Worm (Caenorhabditis elegans): ENCODE data around the gene mboa-4.

DNA sequence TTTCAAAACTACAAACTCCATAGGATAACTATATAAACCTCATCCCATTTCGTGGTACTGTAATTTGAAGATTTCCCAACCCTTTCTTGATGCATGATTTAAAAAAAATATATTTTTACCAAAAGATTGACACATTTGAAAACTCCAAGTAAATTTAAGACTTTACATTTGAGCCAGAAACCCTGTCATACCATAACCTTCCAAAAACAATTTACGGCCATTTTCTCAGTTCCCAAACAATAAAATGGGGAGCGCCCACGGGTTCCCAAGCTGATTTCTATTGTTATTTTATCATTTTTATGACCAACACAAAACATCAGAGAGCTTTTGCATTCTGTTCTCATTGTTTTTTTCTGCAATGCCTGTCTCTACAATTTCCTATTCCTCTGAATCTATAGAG is 47.1 kb downstream of the mboa-4 start, which contains the start of gene clc-9:
- TF ChIP-seq unc-86 (tag; optimal IDR thresholded peaks at IDR 0.05) (no peak), pros-1 (tag; optimal IDR thresholded peaks at IDR 0.05) (no peak), lin-11 (tag; optimal IDR thresholded peaks at IDR 0.05) (no peak), lim-6 (tag; optimal IDR thresholded peaks at IDR 0.05) (no peak), nhr-11 (tag; optimal IDR thresholded peaks at IDR 0.05) (no peak)
